Worm (Caenorhabditis elegans): ENCODE results near the gene srt-55.

The srt-55 gene

DNA sequence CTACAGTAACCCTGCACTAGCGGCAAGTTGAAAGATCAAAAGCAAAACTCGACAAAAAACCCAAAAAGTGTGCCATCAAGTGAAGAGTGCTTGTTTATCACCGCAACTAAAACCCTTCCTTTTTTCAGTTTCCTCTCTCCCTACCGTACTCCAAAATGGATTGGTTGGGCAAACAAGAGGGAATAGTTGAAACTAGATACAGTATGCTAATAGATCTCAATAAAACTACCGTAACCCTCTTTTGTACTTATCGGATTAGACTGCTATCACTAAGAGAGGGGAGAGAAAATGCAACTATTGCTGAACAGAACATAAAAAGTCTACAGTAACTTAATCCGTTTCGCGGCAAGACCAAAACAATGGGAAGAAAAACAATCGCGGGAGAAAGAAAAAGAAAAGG is 10.9 kb downstream of the srt-55 start:
- TF ChIP-seq zag-1 (tag; optimal IDR thresholded peaks at IDR 0.05) (no peak), lin-35 (GFP tag; optimal IDR thresholded peaks at IDR 0.05) (peak in 1 of 2 experiments; percentile 6), lsy-2 (tag; optimal IDR thresholded peaks at IDR 0.05) (peak in 1 of 2 experiments; percentile 49), blmp-1 (tag; optimal IDR thresholded peaks at IDR 0.05) (peak; percentile 8)

DNA sequence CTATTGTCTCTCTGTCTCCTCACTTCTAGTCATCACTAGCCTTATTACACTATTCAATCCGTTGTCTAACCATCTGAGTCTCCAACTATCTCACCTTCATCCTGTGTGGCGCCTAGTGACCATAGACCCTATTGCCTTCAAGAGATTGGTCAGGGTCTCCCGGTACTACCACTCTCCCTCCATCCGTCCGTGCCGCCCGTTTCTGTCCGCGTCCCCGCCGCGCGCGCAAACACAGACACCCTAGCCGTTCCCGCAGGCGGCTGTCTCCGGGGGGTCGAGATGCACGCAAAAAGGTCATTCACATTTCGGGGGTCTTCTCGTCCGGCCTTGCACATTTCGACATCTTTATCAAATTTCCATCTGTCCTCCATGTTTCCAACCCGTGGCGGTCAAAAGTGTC is 11.8 kb downstream of the srt-55 start:
- TF ChIP-seq lin-39 (tag; optimal IDR thresholded peaks at IDR 0.05), result no peak
- peak; percentile 23 for TF ChIP-seq nhr-20 (tag; optimal IDR thresholded peaks at IDR 0.05)
- TF ChIP-seq C16A3.4 (tag; optimal IDR thresholded peaks at IDR 0.05), result no peak
- TF ChIP-seq nhr-85 (tag), result peak; percentile 80
- no peak for TF ChIP-seq sup-37 (GFP tag; optimal IDR thresholded peaks at IDR 0.05)
- TF ChIP-seq ceh-8 (GFP tag; optimal IDR thresholded peaks at IDR 0.05), result no peak
- TF ChIP-seq lsy-2 (tag; optimal IDR thresholded peaks at IDR 0.05), result no peak
- no peak for TF ChIP-seq elt-3 (tag; optimal IDR thresholded peaks at IDR 0.05)
- peak; percentile 56 for TF ChIP-seq snu-23 (GFP tag; optimal IDR thresholded peaks at IDR 0.05)
- TF ChIP-seq unc-62 (GFP tag; optimal IDR thresholded peaks at IDR 0.05), result no peak
- TF ChIP-seq xbp-1 (tag; optimal IDR thresholded peaks at IDR 0.05), result no peak
- TF ChIP-seq rnt-1 (tag; optimal IDR thresholded peaks at IDR 0.05), result peak; percentile 33
- no peak for TF ChIP-seq ceh-63 (GFP tag; optimal IDR thresholded peaks at IDR 0.05)
- TF ChIP-seq ceh-88 (GFP tag; IDR thresholded peaks at IDR 0.05), result no peak
- peak; percentile 60 for TF ChIP-seq lin-14 (GFP tag; optimal IDR thresholded peaks at IDR 0.05)
- TF ChIP-seq ces-1 (GFP tag; optimal IDR thresholded peaks at IDR 0.05), result no peak
- no peak for TF ChIP-seq nhr-84 (tag; optimal IDR thresholded peaks at IDR 0.05)
- TF ChIP-seq ztf-4 (tag; optimal IDR thresholded peaks at IDR 0.05), result no peak
- no peak for TF ChIP-seq tbx-2 (tag; optimal IDR thresholded peaks at IDR 0.05)
- peak; percentile 32 for TF ChIP-seq dsc-1 (tag; optimal IDR thresholded peaks at IDR 0.05)
- TF ChIP-seq nhr-19 (GFP tag; conservative IDR thresholded peaks at IDR 0.05), result no peak; the same call in 1 of the 2 replicates
- no peak for TF ChIP-seq C04F5.9 (tag; optimal IDR thresholded peaks at IDR 0.05)
- TF ChIP-seq efl-3 (GFP tag; optimal IDR thresholded peaks at IDR 0.05), result no peak
- TF ChIP-seq lir-3 (tag; optimal IDR thresholded peaks at IDR 0.05; ENCODE audit: poor library complexity), result no peak
- TF ChIP-seq unc-30 (tag; optimal IDR thresholded peaks at IDR 0.05), result no peak
- TF ChIP-seq lin-35 (GFP tag; optimal IDR thresholded peaks at IDR 0.05), result no peak
- TF ChIP-seq nhr-47 (tag; optimal IDR thresholded peaks at IDR 0.05), result peak; percentile 21
- no peak for TF ChIP-seq lin-13 (GFP tag; optimal IDR thresholded peaks at IDR 0.05)
- TF ChIP-seq unc-86 (tag; optimal IDR thresholded peaks at IDR 0.05), result no peak
- TF ChIP-seq ceh-82 (tag; optimal IDR thresholded peaks at IDR 0.05), result no peak
- TF ChIP-seq aly-2 (tag; optimal IDR thresholded peaks at IDR 0.05), result no peak
- TF ChIP-seq aha-1 (tag; optimal IDR thresholded peaks at IDR 0.05), result no peak
- no peak for TF ChIP-seq elt-2 (tag; optimal IDR thresholded peaks at IDR 0.05)
- no peak for TF ChIP-seq lin-15B (tag; optimal IDR thresholded peaks at IDR 0.05)
- no peak for TF ChIP-seq nhr-77 (tag; optimal IDR thresholded peaks at IDR 0.05)
- no peak for TF ChIP-seq ceh-90 (tag; optimal IDR thresholded peaks at IDR 0.05)
- TF ChIP-seq pax-3 (tag; optimal IDR thresholded peaks at IDR 0.05), result no peak
- TF ChIP-seq nhr-28 (tag; optimal IDR thresholded peaks at IDR 0.05), result no peak
- no peak for TF ChIP-seq mdl-1 (tag; optimal IDR thresholded peaks at IDR 0.05)
- TF ChIP-seq unc-98 (GFP tag; IDR thresholded peaks at IDR 0.05), result no peak
- TF ChIP-seq nhr-76 (tag; optimal IDR thresholded peaks at IDR 0.05), result no peak
- peak; percentile 21 for TF ChIP-seq swsn-7 (tag; optimal IDR thresholded peaks at IDR 0.05)
- no peak for TF ChIP-seq egl-27 (tag; optimal IDR thresholded peaks at IDR 0.05)
- TF ChIP-seq dpl-1 (GFP tag; optimal IDR thresholded peaks at IDR 0.05), result peak in 1 of 3 experiments; percentile 11
- TF ChIP-seq alr-1 (tag; optimal IDR thresholded peaks at IDR 0.05; ENCODE audit: borderline replicate concordance), result no peak
- TF ChIP-seq pag-3 (tag; optimal IDR thresholded peaks at IDR 0.05; ENCODE audit: borderline replicate concordance, insufficient read depth), result no peak
- TF ChIP-seq fkh-4 (tag; optimal IDR thresholded peaks at IDR 0.05; ENCODE audit: borderline replicate concordance), result no peak
- no peak for TF ChIP-seq tlp-1 (tag; optimal IDR thresholded peaks at IDR 0.05)
- no peak for TF ChIP-seq hpl-2 (GFP tag; optimal IDR thresholded peaks at IDR 0.05)

Measured in whole organism, L1 larva.